Fruit fly (Drosophila melanogaster) whole organism, prepupa: ENCODE measurements around the gene betaNACtes1.

Experiments
- Blimp-1 ChIP-seq: fragments of 200-800 bp; sonication (Bioruptor generic); optimal IDR thresholded peaks from 3 replicates; lab custom pipeline; 2017; ENCODE audit warnings: missing biosample characterization, missing genetic modification characterization, mild to moderate bottlenecking, moderate library complexity, missing genetic modification reagents
- CG10631 ChIP-seq: fragments of 200-800 bp; sonication (Bioruptor generic); optimal IDR thresholded peaks from 2 replicates; lab custom pipeline; 2016; ENCODE audit warnings: missing biosample characterization, missing genetic modification characterization
- CG11294 ChIP-seq: fragments of 200-800 bp; sonication (Bioruptor generic); IDR thresholded peaks from 2 replicates; pipeline ENCODE4 v1.3.6; 2022; ENCODE audit warnings: missing biosample characterization, missing genetic modification characterization
- CG11762 ChIP-seq: fragments of 200-800 bp; sonication (Bioruptor generic); optimal IDR thresholded peaks from 3 replicates; lab custom pipeline; 2016; ENCODE audit warnings: missing biosample characterization, missing genetic modification characterization; ENCODE audit not compliant: insufficient read depth
- CG11902 ChIP-seq: fragments of 200-800 bp; sonication (Bioruptor generic); optimal IDR thresholded peaks from 3 replicates; lab custom pipeline; 2016; ENCODE audit warnings: missing biosample characterization, missing genetic modification characterization
- CG15336 ChIP-seq: fragments of 200-800 bp; sonication (Bioruptor generic); IDR thresholded peaks from 2 replicates; pipeline ENCODE4 v1.3.6; 2022; ENCODE audit warnings: missing biosample characterization, missing genetic modification characterization
- CG1621 ChIP-seq: fragments of 200-800 bp; sonication (Bioruptor generic); optimal IDR thresholded peaks from 3 replicates; lab custom pipeline; 2018; ENCODE audit warnings: missing biosample characterization, mild to moderate bottlenecking, missing genetic modification characterization
- CG3032 ChIP-seq: fragments of 200-800 bp; optimal IDR thresholded peaks from 2 replicates; lab custom pipeline; 2019; ENCODE audit warnings: missing biosample characterization, mild to moderate bottlenecking, missing genetic modification characterization, moderate library complexity
- CG31627 ChIP-seq: fragments of 200-800 bp; sonication (Bioruptor generic); optimal IDR thresholded peaks from 3 replicates; lab custom pipeline; 2016; ENCODE audit warnings: missing biosample characterization, missing genetic modification characterization
- CG32006 ChIP-seq: fragments of 200-800 bp; sonication (Bioruptor generic); optimal IDR thresholded peaks from 3 replicates; lab custom pipeline; 2017; ENCODE audit warnings: missing biosample characterization, mild to moderate bottlenecking, missing genetic modification characterization
- CG3919 ChIP-seq: fragments of 200-800 bp; sonication (Bioruptor generic); optimal IDR thresholded peaks from 3 replicates; lab custom pipeline; 2016; ENCODE audit warnings: missing biosample characterization, missing genetic modification characterization
- CG4318 ChIP-seq: fragments of 200-800 bp; sonication (Bioruptor generic); optimal IDR thresholded peaks from 3 replicates; lab custom pipeline; 2017; ENCODE audit warnings: missing biosample characterization, mild to moderate bottlenecking, missing genetic modification characterization
- CG6163 ChIP-seq: fragments of 200-800 bp; sonication (Bioruptor generic); IDR thresholded peaks from 3 replicates; pipeline ENCODE4 v1.3.6; 2022; ENCODE audit warnings: missing biosample characterization, missing genetic modification characterization
- CG6276 ChIP-seq: fragments of 200-800 bp; sonication (Bioruptor generic); optimal IDR thresholded peaks from 2 replicates; lab custom pipeline; 2017; ENCODE audit warnings: missing biosample characterization, mild to moderate bottlenecking, missing genetic modification characterization
- CG6792 ChIP-seq: fragments of 200-800 bp; sonication (Bioruptor generic); optimal IDR thresholded peaks from 3 replicates; lab custom pipeline; 2016; ENCODE audit warnings: missing biosample characterization, missing genetic modification characterization
- CG6808 ChIP-seq: fragments of 200-800 bp; sonication (Bioruptor generic); optimal IDR thresholded peaks from 3 replicates; lab custom pipeline; 2017; ENCODE audit warnings: missing biosample characterization, missing genetic modification characterization, mild to moderate bottlenecking, moderate library complexity, missing genetic modification reagents
- CG6854 ChIP-seq: fragments of 200-800 bp; sonication (Bioruptor generic); optimal IDR thresholded peaks from 2 replicates; lab custom pipeline; 2017; ENCODE audit warnings: missing biosample characterization, mild to moderate bottlenecking, missing genetic modification characterization
- CG7368 ChIP-seq: fragments of 200-800 bp; sonication (Bioruptor generic); optimal IDR thresholded peaks from 3 replicates; lab custom pipeline; 2016; ENCODE audit warnings: missing biosample characterization, missing genetic modification characterization
- CG8319 ChIP-seq: fragments of 200-800 bp; sonication (Bioruptor generic); optimal IDR thresholded peaks from 3 replicates; lab custom pipeline; 2016; ENCODE audit warnings: missing biosample characterization, missing genetic modification characterization
- CG8632 ChIP-seq: fragments of 200-800 bp; sonication (Bioruptor generic); optimal IDR thresholded peaks from 3 replicates; lab custom pipeline; 2016; ENCODE audit warnings: missing biosample characterization, missing genetic modification characterization
- Eip75B ChIP-seq: fragments of 200-800 bp; sonication (Bioruptor generic); optimal IDR thresholded peaks from 3 replicates; lab custom pipeline; 2016; ENCODE audit warnings: missing biosample characterization, missing genetic modification characterization
- Eip78C ChIP-seq: fragments of 200-800 bp; sonication (Bioruptor generic); peaks from one replicate; lab custom pipeline; 2016; ENCODE audit warnings: missing biosample characterization, missing genetic modification characterization
- Ets21C ChIP-seq: fragments of 200-800 bp; sonication (Bioruptor generic); optimal IDR thresholded peaks from 3 replicates; lab custom pipeline; 2016; ENCODE audit warnings: missing biosample characterization, missing genetic modification characterization
- Gug ChIP-seq: fragments of 200-800 bp; sonication (Bioruptor generic); IDR thresholded peaks from 2 replicates; pipeline ENCODE4 v1.3.6; 2022; ENCODE audit warnings: missing biosample characterization, missing genetic modification characterization
- Hr38 ChIP-seq: sonication (Bioruptor generic); optimal IDR thresholded peaks from 2 replicates; lab custom pipeline; 2016; ENCODE audit warnings: missing biosample characterization, missing genetic modification characterization
- Hr4 ChIP-seq: fragments of 200-800 bp; sonication (Bioruptor generic); optimal IDR thresholded peaks from 3 replicates; lab custom pipeline; 2016; ENCODE audit warnings: missing biosample characterization, missing genetic modification characterization
- Met ChIP-seq: fragments of 200-800 bp; sonication (Bioruptor generic); optimal IDR thresholded peaks from 3 replicates; lab custom pipeline; 2016; ENCODE audit warnings: missing biosample characterization, missing genetic modification characterization
- Smox ChIP-seq: fragments of 200-800 bp; sonication (Bioruptor generic); optimal IDR thresholded peaks from 3 replicates; lab custom pipeline; 2016; ENCODE audit warnings: missing biosample characterization, missing genetic modification characterization
- Sox102F ChIP-seq: fragments of 200-800 bp; sonication (Bioruptor generic); optimal IDR thresholded peaks from 2 replicates; lab custom pipeline; 2016; ENCODE audit warnings: missing biosample characterization, mild to moderate bottlenecking, missing genetic modification characterization
- Sox14 ChIP-seq: fragments of 200-800 bp; sonication (Bioruptor generic); optimal IDR thresholded peaks from 3 replicates; lab custom pipeline; 2016; ENCODE audit warnings: missing biosample characterization, missing genetic modification characterization
- Sox15 ChIP-seq: fragments of 200-800 bp; sonication (Bioruptor generic); optimal IDR thresholded peaks from 3 replicates; lab custom pipeline; 2016; ENCODE audit warnings: missing biosample characterization, missing genetic modification characterization
- acj6 ChIP-seq: fragments of 200-800 bp; sonication (Bioruptor generic); optimal IDR thresholded peaks from 3 replicates; lab custom pipeline; 2016; ENCODE audit warnings: missing biosample characterization, missing genetic modification characterization
- cyc ChIP-seq: fragments of 200-800 bp; sonication (Bioruptor generic); optimal IDR thresholded peaks from 3 replicates; lab custom pipeline; 2016; ENCODE audit warnings: missing biosample characterization, missing genetic modification characterization
- dac ChIP-seq: fragments of 200-800 bp; sonication (Bioruptor generic); optimal IDR thresholded peaks from 2 replicates; lab custom pipeline; 2017; ENCODE audit warnings: missing biosample characterization, mild to moderate bottlenecking, missing genetic modification characterization
- dsx ChIP-seq: fragments of 200-800 bp; optimal IDR thresholded peaks from 3 replicates; lab custom pipeline; 2019; ENCODE audit warnings: missing biosample characterization, mild to moderate bottlenecking, missing genetic modification characterization, moderate library complexity; ENCODE audit not compliant: poor library complexity, severe bottlenecking
- esn ChIP-seq: fragments of 200-800 bp; sonication (Bioruptor generic); optimal IDR thresholded peaks from 2 replicates; lab custom pipeline; 2016; ENCODE audit warnings: missing biosample characterization, mild to moderate bottlenecking, missing genetic modification characterization, moderate library complexity
- fd59A ChIP-seq: fragments of 200-800 bp; sonication (Bioruptor generic); optimal IDR thresholded peaks from 2 replicates; lab custom pipeline; 2017; ENCODE audit warnings: missing biosample characterization, mild to moderate bottlenecking, missing genetic modification characterization, missing genetic modification reagents
- fd85E ChIP-seq: fragments of 200-800 bp; sonication (Bioruptor generic); optimal IDR thresholded peaks from 3 replicates; lab custom pipeline; 2016; ENCODE audit warnings: missing biosample characterization, missing genetic modification characterization
- fkh ChIP-seq: fragments of 200-800 bp; sonication (Bioruptor generic); optimal IDR thresholded peaks from 3 replicates; lab custom pipeline; 2017; ENCODE audit warnings: missing biosample characterization, mild to moderate bottlenecking, missing genetic modification characterization, moderate library complexity
- lz ChIP-seq: fragments of 200-800 bp; sonication (Bioruptor generic); optimal IDR thresholded peaks from 3 replicates; lab custom pipeline; 2016; ENCODE audit warnings: missing biosample characterization, missing genetic modification characterization
- net ChIP-seq: fragments of 200-800 bp; sonication (Bioruptor generic); optimal IDR thresholded peaks from 3 replicates; lab custom pipeline; 2016; ENCODE audit warnings: missing biosample characterization, missing genetic modification characterization
- pdm3 ChIP-seq: fragments of 200-800 bp; sonication (Bioruptor generic); optimal IDR thresholded peaks from 3 replicates; lab custom pipeline; 2016; ENCODE audit warnings: missing biosample characterization, missing genetic modification characterization
- spab ChIP-seq: fragments of 200-800 bp; sonication (Bioruptor generic); optimal IDR thresholded peaks from 2 replicates; lab custom pipeline; 2017; ENCODE audit warnings: missing biosample characterization, mild to moderate bottlenecking, missing genetic modification characterization, missing genetic modification reagents
- svp ChIP-seq: fragments of 200-800 bp; sonication (Bioruptor generic); peaks from one replicate; lab custom pipeline; 2016; ENCODE audit warnings: missing biosample characterization, missing genetic modification characterization

The betaNACtes1 gene

dm6 chrX:14214505-14215449 is 42.4 kb upstream of the betaNACtes1 start (continued):
- peak; percentile 45 for TF ChIP-seq CG11762 (GFP tag; lab: Kevin White, UChicago)
- peak; percentile 72 for TF ChIP-seq dsx (GFP tag; lab: Kevin White, UChicago)
- TF ChIP-seq Blimp-1, result no peak
- peak; percentile 73 for TF ChIP-seq CG10631
- TF ChIP-seq CG8319 (GFP tag; lab: Kevin White, UChicago), result no peak
- TF ChIP-seq CG6792 (GFP tag; lab: Kevin White, UChicago), result peak; percentile 13
- TF ChIP-seq CG32006 (GFP tag; lab: Kevin White, UChicago), result peak; percentile 91
- TF ChIP-seq lz, result peak; percentile 2
- TF ChIP-seq CG6276 (GFP tag; lab: Kevin White, UChicago), result peak; percentile 87
- TF ChIP-seq fd59A (GFP tag; lab: Kevin White, UChicago), result peak; percentile 67
- TF ChIP-seq CG8632, result peak; percentile 32
- TF ChIP-seq CG6808 (GFP tag; lab: Kevin White, UChicago), result peak; percentile 71
- peak; percentile 85 for TF ChIP-seq CG11294 (GFP tag; lab: Robert Waterston, UW)
- peak; percentile 47 for TF ChIP-seq CG1621 (tag; lab: Kevin White, UChicago)
- peak; percentile 69 for TF ChIP-seq CG4318 (GFP tag; lab: Kevin White, UChicago)
- no peak for TF ChIP-seq Smox (GFP tag; lab: Kevin White, UChicago)
- TF ChIP-seq Hr38 (GFP tag; lab: Kevin White, UChicago), result no peak
- no peak for TF ChIP-seq fd85E (GFP tag; lab: Kevin White, UChicago)
- TF ChIP-seq Eip75B (GFP tag; lab: Kevin White, UChicago), result no peak
- TF ChIP-seq Sox14, result peak; percentile 39
- no peak for TF ChIP-seq esn (GFP tag; lab: Kevin White, UChicago)
- peak; percentile 16 for TF ChIP-seq net (GFP tag; lab: Kevin White, UChicago)
- TF ChIP-seq Ets21C (GFP tag; lab: Kevin White, UChicago), result no peak
- TF ChIP-seq CG6854, result peak; percentile 13
- TF ChIP-seq, all 60 proteins: peak for 40

- TF ChIP-seq CG8632 (no peak), CG3919 (GFP tag; lab: Kevin White, UChicago) (peak; percentile 39), fd59A (GFP tag; lab: Kevin White, UChicago) (no peak), Gug (GFP tag; lab: Robert Waterston, UW) (no peak), Smox (GFP tag; lab: Kevin White, UChicago) (no peak), CG11902 (no peak), CG15336 (peak; percentile 66), CG1621 (tag; lab: Kevin White, UChicago) (no peak), fd85E (GFP tag; lab: Kevin White, UChicago) (no peak), Hr4 (peak; percentile 71), esn (GFP tag; lab: Kevin White, UChicago) (no peak), lz (no peak), Sox15 (GFP tag; lab: Kevin White, UChicago) (no peak), Ets21C (GFP tag; lab: Kevin White, UChicago) (no peak), fkh (peak; percentile 18), CG6792 (GFP tag; lab: Kevin White, UChicago) (no peak), CG31627 (GFP tag; lab: Kevin White, UChicago) (no peak), CG4318 (GFP tag; lab: Kevin White, UChicago) (peak; percentile 59), CG6854 (no peak), Sox14 (peak; percentile 2), CG11294 (GFP tag; lab: Robert Waterston, UW) (no peak), Blimp-1 (no peak), Eip78C (peak; percentile 77), svp (GFP tag; lab: Kevin White, UChicago) (no peak), CG3032 (tag; lab: Kevin White, UChicago) (no peak), acj6 (GFP tag; lab: Kevin White, UChicago) (peak; percentile 30), Met (GFP tag; lab: Kevin White, UChicago) (no peak), CG7368 (no peak), spab (no peak), CG6163 (no peak), pdm3 (GFP tag; lab: Kevin White, UChicago) (peak; percentile 30), Sox102F (GFP tag; lab: Kevin White, UChicago) (no peak), CG6276 (GFP tag; lab: Kevin White, UChicago) (peak; percentile 51), CG8319 (GFP tag; lab: Kevin White, UChicago) (no peak), dac (GFP tag; lab: Kevin White, UChicago) (peak; percentile 55), CG32006 (GFP tag; lab: Kevin White, UChicago) (peak; percentile 77), Hr38 (GFP tag; lab: Kevin White, UChicago) (no peak), cyc (GFP tag; lab: Kevin White, UChicago) (no peak)
These were observed 41.2 kb upstream of the betaNACtes1 start for dm6 chrX:14213509-14214154.
